Worm (Caenorhabditis elegans): ENCODE data around the gene T22F3.2.

T22F3.2 gene

ce11 chrV:3582086-3582485 is 4.4 kb upstream of the T22F3.2 start (continued):
- TF ChIP-seq F49E8.2 (tag; optimal IDR thresholded peaks at IDR 0.05; ENCODE audit: insufficient read depth), result peak; percentile 68
- TF ChIP-seq let-607 (tag; optimal IDR thresholded peaks at IDR 0.05), result no peak
- 0 out of 2 replicates have a peak, but pooled peaks have one; percentile 13 for TF ChIP-seq F33H1.4 (GFP tag; IDR thresholded peaks at IDR 0.05)
- TF ChIP-seq lsl-1 (GFP tag; optimal IDR thresholded peaks at IDR 0.05), result peak; percentile 43
- TF ChIP-seq snpc-1.3 (tag; optimal IDR thresholded peaks at IDR 0.05; ENCODE audit: insufficient read depth), result peak; percentile 31
- TF ChIP-seq T07F8.4 (tag; optimal IDR thresholded peaks at IDR 0.05), result peak; percentile 25
- peak; percentile 9 for TF ChIP-seq athp-1 (tag; optimal IDR thresholded peaks at IDR 0.05)
- 0 out of 2 replicates have a peak, but pooled peaks have one; percentile 14 for TF ChIP-seq madf-3 (GFP tag; IDR thresholded peaks at IDR 0.05)
- TF ChIP-seq Y53G8AR.9 (GFP tag; conservative IDR thresholded peaks at IDR 0.05), result 0 out of 2 replicates have a peak, but pooled peaks have one; percentile 33
- TF ChIP-seq Y53F4B.3 (GFP tag; IDR thresholded peaks at IDR 0.05), result peak; percentile 28; the same call in 1 of the 2 replicates
- TF ChIP-seq tbp1 (GFP tag; optimal IDR thresholded peaks at IDR 0.05), result peak; percentile 87
- TF ChIP-seq pha-4 (tag; optimal IDR thresholded peaks at IDR 0.05), result no peak
- TF ChIP-seq mxl-1 (tag; optimal IDR thresholded peaks at IDR 0.05), result no peak
- TF ChIP-seq ceh-58 (GFP tag; IDR thresholded peaks at IDR 0.05), result no peak
- 0 out of 2 replicates have a peak, but pooled peaks have one; percentile 21 for TF ChIP-seq aptf-3 (GFP tag; IDR thresholded peaks at IDR 0.05)
- no peak for TF ChIP-seq hmg-20 (GFP tag; IDR thresholded peaks at IDR 0.05)
- peak; percentile 58 for TF ChIP-seq rpc-1 (optimal IDR thresholded peaks at IDR 0.05)
- peak; percentile 76 for TF ChIP-seq rpc-1 (tag; optimal IDR thresholded peaks at IDR 0.05)
- TF ChIP-seq attf-6 (GFP tag; IDR thresholded peaks at IDR 0.05), result 0 out of 2 replicates have a peak, but pooled peaks have one; percentile 13
- TF ChIP-seq snpc-3.4 (tag; optimal IDR thresholded peaks at IDR 0.05), result peak; percentile 62
- TF ChIP-seq lin-54 (GFP tag; optimal IDR thresholded peaks at IDR 0.05), result peak; percentile 36
- TF ChIP-seq F10E7.11 (tag; optimal IDR thresholded peaks at IDR 0.05), result no peak
- 0 out of 2 replicates have a peak, but pooled peaks have one; percentile 13 for TF ChIP-seq attf-3 (GFP tag; conservative IDR thresholded peaks at IDR 0.05)
- TF ChIP-seq F52B5.7 (tag; optimal IDR thresholded peaks at IDR 0.05), result no peak
- no peak for TF ChIP-seq ztf-26 (tag; optimal IDR thresholded peaks at IDR 0.05)

ce11 chrV:3582671-3583070 is 3.8 kb upstream of the T22F3.2 start:
- TF ChIP-seq zfh-2 (GFP tag; conservative IDR thresholded peaks at IDR 0.05), result peak; percentile 59; the same call in 1 of the 2 replicates
- TF ChIP-seq F37B4.10 (GFP tag; IDR thresholded peaks at IDR 0.05), result no peak

- TF ChIP-seq T26A5.8 (tag; optimal IDR thresholded peaks at IDR 0.05) (no peak), nhr-90 (tag; optimal IDR thresholded peaks at IDR 0.05) (no peak), F22D6.2 (tag; optimal IDR thresholded peaks at IDR 0.05) (no peak), hrde-1 (tag; optimal IDR thresholded peaks at IDR 0.05; ENCODE audit: borderline replicate concordance) (no peak), rpc-1 (optimal IDR thresholded peaks at IDR 0.05) (no peak), rpc-1 (tag; optimal IDR thresholded peaks at IDR 0.05) (no peak), lin-26 (GFP tag; IDR thresholded peaks at IDR 0.05) (no peak), nhr-27 (tag; optimal IDR thresholded peaks at IDR 0.05) (no peak), unc-62 (GFP tag; optimal IDR thresholded peaks at IDR 0.05) (no peak), ztf-6 (GFP tag; IDR thresholded peaks at IDR 0.05) (no peak)
Observed at ce11 chrV:3583622-3584021, 2.8 kb upstream of the T22F3.2 start.

ce11 chrV:3585011-3585410 is 1.4 kb upstream of the T22F3.2 start:
- TF ChIP-seq F39B2.1 (GFP tag; IDR thresholded peaks at IDR 0.05) (0 out of 2 replicates have a peak, but pooled peaks have one; percentile 34), xnd-1 (tag; optimal IDR thresholded peaks at IDR 0.05) (peak; percentile 48), F49E8.2 (tag; optimal IDR thresholded peaks at IDR 0.05; ENCODE audit: insufficient read depth) (peak; percentile 77), lin-35 (GFP tag; optimal IDR thresholded peaks at IDR 0.05) (peak in 2 of 3 experiments; percentile 4 to 63), madf-10 (tag; optimal IDR thresholded peaks at IDR 0.05) (no peak), ceh-79 (tag; optimal IDR thresholded peaks at IDR 0.05) (peak; percentile 2), ztf-3 (GFP tag; optimal IDR thresholded peaks at IDR 0.05) (no peak), F52B5.7 (tag; optimal IDR thresholded peaks at IDR 0.05) (peak; percentile 9), attf-3 (GFP tag; conservative IDR thresholded peaks at IDR 0.05) (peak; percentile 19; the same call in 1 of the 2 replicates), lin-26 (GFP tag; IDR thresholded peaks at IDR 0.05) (no peak), tbp1 (GFP tag; optimal IDR thresholded peaks at IDR 0.05) (peak; percentile 47), egl-18 (GFP tag; IDR thresholded peaks at IDR 0.05) (no peak), bed-2 (GFP tag; IDR thresholded peaks at IDR 0.05) (no peak), snpc-1.1 (tag; optimal IDR thresholded peaks at IDR 0.05; ENCODE audit: insufficient read depth) (peak; percentile 80)

Measured in whole organism, young adult.